Fruit fly (Drosophila melanogaster) whole organism, prepupa: Measurements from ENCODE around the gene CG14721.

Experiments
- CG10669 ChIP-seq: fragments of 200-800 bp; sonication (Bioruptor generic); optimal IDR thresholded peaks from 3 replicates; lab custom pipeline; 2018; ENCODE audit warnings: missing biosample characterization, mild to moderate bottlenecking, missing genetic modification characterization, moderate library complexity
- CG11294 ChIP-seq: fragments of 200-800 bp; sonication (Bioruptor generic); IDR thresholded peaks from 2 replicates; pipeline ENCODE4 v1.3.6; 2022; ENCODE audit warnings: missing biosample characterization, missing genetic modification characterization
- CG11762 ChIP-seq: fragments of 200-800 bp; sonication (Bioruptor generic); optimal IDR thresholded peaks from 3 replicates; lab custom pipeline; 2016; ENCODE audit warnings: missing biosample characterization, missing genetic modification characterization; ENCODE audit not compliant: insufficient read depth
- CG15336 ChIP-seq: fragments of 200-800 bp; sonication (Bioruptor generic); IDR thresholded peaks from 2 replicates; pipeline ENCODE4 v1.3.6; 2022; ENCODE audit warnings: missing biosample characterization, missing genetic modification characterization
- CG1621 ChIP-seq: fragments of 200-800 bp; sonication (Bioruptor generic); optimal IDR thresholded peaks from 3 replicates; lab custom pipeline; 2018; ENCODE audit warnings: missing biosample characterization, mild to moderate bottlenecking, missing genetic modification characterization
- CG32006 ChIP-seq: fragments of 200-800 bp; sonication (Bioruptor generic); optimal IDR thresholded peaks from 3 replicates; lab custom pipeline; 2017; ENCODE audit warnings: missing biosample characterization, mild to moderate bottlenecking, missing genetic modification characterization
- CG4318 ChIP-seq: fragments of 200-800 bp; sonication (Bioruptor generic); optimal IDR thresholded peaks from 3 replicates; lab custom pipeline; 2017; ENCODE audit warnings: missing biosample characterization, mild to moderate bottlenecking, missing genetic modification characterization
- CG6163 ChIP-seq: fragments of 200-800 bp; sonication (Bioruptor generic); IDR thresholded peaks from 3 replicates; pipeline ENCODE4 v1.3.6; 2022; ENCODE audit warnings: missing biosample characterization, missing genetic modification characterization
- CG6808 ChIP-seq: fragments of 200-800 bp; sonication (Bioruptor generic); optimal IDR thresholded peaks from 3 replicates; lab custom pipeline; 2017; ENCODE audit warnings: missing biosample characterization, missing genetic modification characterization, mild to moderate bottlenecking, moderate library complexity, missing genetic modification reagents
- CG6854 ChIP-seq: fragments of 200-800 bp; sonication (Bioruptor generic); optimal IDR thresholded peaks from 2 replicates; lab custom pipeline; 2017; ENCODE audit warnings: missing biosample characterization, mild to moderate bottlenecking, missing genetic modification characterization
- CG7368 ChIP-seq: fragments of 200-800 bp; sonication (Bioruptor generic); optimal IDR thresholded peaks from 3 replicates; lab custom pipeline; 2016; ENCODE audit warnings: missing biosample characterization, missing genetic modification characterization
- CG9139 ChIP-seq: fragments of 200-800 bp; sonication (Bioruptor generic); optimal IDR thresholded peaks from 3 replicates; lab custom pipeline; 2017; ENCODE audit warnings: missing biosample characterization, mild to moderate bottlenecking, missing genetic modification characterization
- Eip75B ChIP-seq: fragments of 200-800 bp; sonication (Bioruptor generic); optimal IDR thresholded peaks from 3 replicates; lab custom pipeline; 2016; ENCODE audit warnings: missing biosample characterization, missing genetic modification characterization
- Eip78C ChIP-seq: fragments of 200-800 bp; sonication (Bioruptor generic); peaks from one replicate; lab custom pipeline; 2016; ENCODE audit warnings: missing biosample characterization, missing genetic modification characterization
- Ets21C ChIP-seq: fragments of 200-800 bp; sonication (Bioruptor generic); optimal IDR thresholded peaks from 3 replicates; lab custom pipeline; 2016; ENCODE audit warnings: missing biosample characterization, missing genetic modification characterization
- Ets96B ChIP-seq: fragments of 200-800 bp; optimal IDR thresholded peaks from 2 replicates; lab custom pipeline; 2019; ENCODE audit warnings: missing biosample characterization, mild to moderate bottlenecking, missing genetic modification characterization, moderate library complexity
- Hr38 ChIP-seq: sonication (Bioruptor generic); optimal IDR thresholded peaks from 2 replicates; lab custom pipeline; 2016; ENCODE audit warnings: missing biosample characterization, missing genetic modification characterization
- Hr39 ChIP-seq: fragments of 200-800 bp; sonication (Bioruptor generic); optimal IDR thresholded peaks from 2 replicates; lab custom pipeline; 2016; ENCODE audit warnings: missing biosample characterization, missing genetic modification characterization
- Hr4 ChIP-seq: fragments of 200-800 bp; sonication (Bioruptor generic); optimal IDR thresholded peaks from 3 replicates; lab custom pipeline; 2016; ENCODE audit warnings: missing biosample characterization, missing genetic modification characterization
- Lpt ChIP-seq: fragments of 200-800 bp; sonication (Bioruptor generic); optimal IDR thresholded peaks from 3 replicates; lab custom pipeline; 2016; ENCODE audit warnings: missing biosample characterization, missing genetic modification characterization
- OdsH ChIP-seq: fragments of 200-800 bp; sonication (Bioruptor generic); optimal IDR thresholded peaks from 3 replicates; lab custom pipeline; 2016; ENCODE audit warnings: missing biosample characterization, missing genetic modification characterization
- Smox ChIP-seq: fragments of 200-800 bp; sonication (Bioruptor generic); optimal IDR thresholded peaks from 3 replicates; lab custom pipeline; 2016; ENCODE audit warnings: missing biosample characterization, missing genetic modification characterization
- Sox102F ChIP-seq: fragments of 200-800 bp; sonication (Bioruptor generic); optimal IDR thresholded peaks from 2 replicates; lab custom pipeline; 2016; ENCODE audit warnings: missing biosample characterization, mild to moderate bottlenecking, missing genetic modification characterization
- fd85E ChIP-seq: fragments of 200-800 bp; sonication (Bioruptor generic); optimal IDR thresholded peaks from 3 replicates; lab custom pipeline; 2016; ENCODE audit warnings: missing biosample characterization, missing genetic modification characterization
- lz ChIP-seq: fragments of 200-800 bp; sonication (Bioruptor generic); optimal IDR thresholded peaks from 3 replicates; lab custom pipeline; 2016; ENCODE audit warnings: missing biosample characterization, missing genetic modification characterization
- pdm3 ChIP-seq: fragments of 200-800 bp; sonication (Bioruptor generic); optimal IDR thresholded peaks from 3 replicates; lab custom pipeline; 2016; ENCODE audit warnings: missing biosample characterization, missing genetic modification characterization
- salr ChIP-seq, 2 experiments: fragments of 200-800 bp; sonication (Bioruptor generic); optimal IDR thresholded peaks; 3 replicates each; lab custom pipeline; 2016 to 2018; ENCODE audit warnings: missing biosample characterization in 2 of 2, missing genetic modification characterization in 2 of 2, mild to moderate bottlenecking in 1 of 2
- spab ChIP-seq: fragments of 200-800 bp; sonication (Bioruptor generic); optimal IDR thresholded peaks from 2 replicates; lab custom pipeline; 2017; ENCODE audit warnings: missing biosample characterization, mild to moderate bottlenecking, missing genetic modification characterization, missing genetic modification reagents
- ss ChIP-seq, 2 experiments: fragments of 200-800 bp; sonication (Bioruptor generic); optimal IDR thresholded peaks; 2 replicates in 1 of 2; 3 replicates in 1 of 2; lab custom pipeline; 2017 to 2018; ENCODE audit warnings: mild to moderate bottlenecking in 2 of 2, missing biosample characterization in 2 of 2, missing genetic modification characterization in 2 of 2, moderate library complexity in 1 of 2
- svp ChIP-seq: fragments of 200-800 bp; sonication (Bioruptor generic); peaks from one replicate; lab custom pipeline; 2016; ENCODE audit warnings: missing biosample characterization, missing genetic modification characterization
- topi ChIP-seq: fragments of 200-800 bp; sonication (Bioruptor generic); optimal IDR thresholded peaks from 3 replicates; lab custom pipeline; 2016; ENCODE audit warnings: missing biosample characterization, missing genetic modification characterization

The CG14721 gene

DNA sequence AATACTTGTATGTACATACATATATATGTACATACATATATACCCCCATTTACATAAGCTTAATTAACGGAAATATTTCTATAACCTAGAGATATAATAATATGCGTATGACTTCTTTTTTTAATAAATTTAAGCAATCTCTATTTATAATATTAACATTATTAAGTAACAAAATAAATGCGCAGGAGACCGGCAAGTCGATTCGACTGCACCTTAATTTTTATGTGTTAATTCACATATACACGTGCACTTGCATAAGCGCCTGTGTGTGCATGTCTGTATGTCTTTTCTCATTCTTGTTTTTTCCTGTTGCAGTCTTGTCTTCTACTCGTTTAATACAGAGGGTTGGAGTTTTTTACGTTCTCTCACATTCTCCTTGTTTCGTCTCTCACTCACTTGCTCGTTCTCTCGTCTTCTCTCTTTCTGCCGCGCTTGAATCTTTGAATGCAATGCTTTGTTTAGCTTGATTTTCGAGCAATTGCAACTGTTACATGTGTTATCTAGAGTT is 45.0 kb downstream of the CG14721 start (continued):
- peak; percentile 99 for TF ChIP-seq Eip78C
- peak; percentile 92 for TF ChIP-seq CG11294 (GFP tag; lab: Robert Waterston, UW)
- peak; percentile 92 for TF ChIP-seq CG1621 (tag; lab: Kevin White, UChicago)
- peak; percentile 93 for TF ChIP-seq Lpt
- peak; percentile 96 for TF ChIP-seq CG7368 (GFP tag; lab: Kevin White, UChicago)
- peak; percentile 98 for TF ChIP-seq spab
- TF ChIP-seq OdsH (GFP tag; lab: Kevin White, UChicago), result peak; percentile 98
- peak; percentile 97 for TF ChIP-seq CG6163
- TF ChIP-seq CG6808, result peak; percentile 97
- peak; percentile 99 for TF ChIP-seq CG32006 (GFP tag; lab: Kevin White, UChicago)
- peak; percentile 93 for TF ChIP-seq Eip75B (GFP tag; lab: Kevin White, UChicago)
- peak; percentile 93 for TF ChIP-seq CG15336
- TF ChIP-seq salr (GFP tag; optimal IDR thresholded peaks at IDR 0.05; lab: Kevin White, UChicago), result peak; percentile 94 to 99
- TF ChIP-seq CG6854 (GFP tag; lab: Kevin White, UChicago), result peak; percentile 79
- peak; percentile 94 for TF ChIP-seq Hr4
- TF ChIP-seq Ets21C, result peak; percentile 80
- no peak for TF ChIP-seq Hr38 (GFP tag; lab: Kevin White, UChicago)
- TF ChIP-seq CG10669 (GFP tag; lab: Kevin White, UChicago), result peak; percentile 97
- peak; percentile 96 to 98 for TF ChIP-seq ss (GFP tag; optimal IDR thresholded peaks at IDR 0.05; lab: Kevin White, UChicago)
- peak; percentile 97 for TF ChIP-seq svp
- peak; percentile 91 for TF ChIP-seq Sox102F (GFP tag; lab: Kevin White, UChicago)
- peak; percentile 92 for TF ChIP-seq topi
- TF ChIP-seq Hr39 (GFP tag; lab: Kevin White, UChicago), result peak; percentile 87
- TF ChIP-seq pdm3 (GFP tag; lab: Kevin White, UChicago), result peak; percentile 93
- TF ChIP-seq CG4318, result peak; percentile 98
- TF ChIP-seq lz, result peak; percentile 94
- peak; percentile 92 for TF ChIP-seq Smox (GFP tag; lab: Kevin White, UChicago)
- peak; percentile 95 for TF ChIP-seq CG11762 (GFP tag; lab: Kevin White, UChicago)
- TF ChIP-seq Ets96B (tag; lab: Kevin White, UChicago), result peak; percentile 99
- TF ChIP-seq CG9139 (GFP tag; lab: Kevin White, UChicago), result peak; percentile 92
- TF ChIP-seq fd85E (GFP tag; lab: Kevin White, UChicago), result peak; percentile 88
